Fruit fly (Drosophila melanogaster): ENCODE data around the gene p130CAS.
A peak's percentile ranks its signal among the peaks of the same experiment; 100 is the strongest.

p130CAS gene

dm6 chr3L:223019-223902, 70.6 kb downstream of the p130CAS start, which contains the start of the genes pyx and CG33229 (continued):
- TF ChIP-seq corto (GFP tag; optimal IDR thresholded peaks at IDR 0.05) = no peak
- peak; percentile 87 for TF ChIP-seq tin (GFP tag; optimal IDR thresholded peaks at IDR 0.05)
- TF ChIP-seq cato (GFP tag; optimal IDR thresholded peaks at IDR 0.05; ENCODE audit: borderline replicate concordance) = peak; percentile 76
- peak; percentile 19 for TF ChIP-seq CG6854 (GFP tag; optimal IDR thresholded peaks at IDR 0.05)
- peak; percentile 50 for TF ChIP-seq CG17612 (GFP tag; IDR thresholded peaks at IDR 0.05)
- TF ChIP-seq gsb (GFP tag; IDR thresholded peaks at IDR 0.05) = peak; percentile 75
- TF ChIP-seq CG3065 (GFP tag; optimal IDR thresholded peaks at IDR 0.05) = peak; percentile 44
- TF ChIP-seq CG2678 (tag; optimal IDR thresholded peaks at IDR 0.05) = peak; percentile 92
- peak; percentile 2 for TF ChIP-seq stwl (tag; optimal IDR thresholded peaks at IDR 0.05)
- peak; percentile 90 for TF ChIP-seq CG13775 (GFP tag; optimal IDR thresholded peaks at IDR 0.05)
- TF ChIP-seq YL-1 (GFP tag; optimal IDR thresholded peaks at IDR 0.05) = no peak
- TF ChIP-seq sqz (GFP tag; optimal IDR thresholded peaks at IDR 0.05) = peak; percentile 24
- TF ChIP-seq Mes4 (GFP tag; optimal IDR thresholded peaks at IDR 0.05) = peak; percentile 57
- TF ChIP-seq Hsf (GFP tag; optimal IDR thresholded peaks at IDR 0.05) = peak; percentile 94
- TF ChIP-seq dati (GFP tag; IDR thresholded peaks at IDR 0.05) = no peak
- TF ChIP-seq CG10321 (GFP tag; IDR thresholded peaks at IDR 0.05) = peak; percentile 5; the same call in 1 of the 2 replicates
- peak; percentile 38; the same call in 1 of the 2 replicates for TF ChIP-seq dimm (GFP tag; IDR thresholded peaks at IDR 0.05)
- TF ChIP-seq Jarid2 (GFP tag; optimal IDR thresholded peaks at IDR 0.05) = peak; percentile 27
- TF ChIP-seq ems (GFP tag; optimal IDR thresholded peaks at IDR 0.05) = peak; percentile 77
- no peak for TF ChIP-seq Dfd (GFP tag; optimal IDR thresholded peaks at IDR 0.05)
- peak; percentile 62 for TF ChIP-seq ken (GFP tag; IDR thresholded peaks at IDR 0.05)
- TF ChIP-seq kni (GFP tag; optimal IDR thresholded peaks at IDR 0.05) = peak; percentile 29
- peak; percentile 27 for TF ChIP-seq ftz-f1 (GFP tag; optimal IDR thresholded peaks at IDR 0.05)
- no peak for TF ChIP-seq vnd (GFP tag; IDR thresholded peaks at IDR 0.05; ENCODE audit: partially characterized antibody)
- TF ChIP-seq dpn (GFP tag; optimal IDR thresholded peaks at IDR 0.05) = peak; percentile 83 to 90
- TF ChIP-seq CG3281 (GFP tag; optimal IDR thresholded peaks at IDR 0.05) = peak; percentile 81
- TF ChIP-seq Stat92E (GFP tag; optimal IDR thresholded peaks at IDR 0.05) = no peak
- 0 out of 4 replicates have a peak, but pooled peaks have one; percentile 26 for TF ChIP-seq Dll (GFP tag; IDR thresholded peaks at IDR 0.05; ENCODE audit: partially characterized antibody)
- peak; percentile 17; the same call in 1 of the 2 replicates for TF ChIP-seq amos (GFP tag; IDR thresholded peaks at IDR 0.05; ENCODE audit: partially characterized antibody)
- TF ChIP-seq rib (GFP tag; IDR thresholded peaks at IDR 0.05) = no peak; the same call in 1 of the 2 replicates
- TF ChIP-seq CG6254 (GFP tag; optimal IDR thresholded peaks at IDR 0.05) = peak; percentile 33
- TF ChIP-seq CG5245 (GFP tag; optimal IDR thresholded peaks at IDR 0.05) = peak; percentile 41
- peak; percentile 33 for TF ChIP-seq CG2875 (GFP tag; optimal IDR thresholded peaks at IDR 0.05)
- TF ChIP-seq CG13287 (GFP tag; IDR thresholded peaks at IDR 0.05; ENCODE audit: partially characterized antibody) = peak; percentile 28; the same call in 1 of the 2 replicates
- TF ChIP-seq Blimp-1 (GFP tag; optimal IDR thresholded peaks at IDR 0.05) = no peak
- TF ChIP-seq CoRest (tag; optimal IDR thresholded peaks at IDR 0.05) = peak; percentile 94
- peak; percentile 61 for TF ChIP-seq da (GFP tag; optimal IDR thresholded peaks at IDR 0.05)
- TF ChIP-seq Usf (GFP tag; optimal IDR thresholded peaks at IDR 0.05) = peak; percentile 86
- peak; percentile 57 for TF ChIP-seq CG15011 (GFP tag; optimal IDR thresholded peaks at IDR 0.05)
- TF ChIP-seq CG13624 (GFP tag; optimal IDR thresholded peaks at IDR 0.05) = peak; percentile 71
- TF ChIP-seq Gsc (GFP tag; IDR thresholded peaks at IDR 0.05) = no peak; the same call in 1 of the 2 replicates
- TF ChIP-seq p53 (GFP tag; optimal IDR thresholded peaks at IDR 0.05) = no peak
- 0 out of 2 replicates have a peak, but pooled peaks have one; percentile 21 for TF ChIP-seq bowl (GFP tag; IDR thresholded peaks at IDR 0.05)
- peak; percentile 81 for TF ChIP-seq fd3F (GFP tag; optimal IDR thresholded peaks at IDR 0.05)
- TF ChIP-seq CG6175 (GFP tag; IDR thresholded peaks at IDR 0.05) = peak; percentile 61; the same call in 1 of the 3 replicates
- peak; percentile 99 for TF ChIP-seq Ets65A (GFP tag)
- TF ChIP-seq Hr78 (GFP tag; optimal IDR thresholded peaks at IDR 0.05) = peak in 1 of 2 experiments; percentile 40

Data from whole organism, embryonic.